Worm (Caenorhabditis elegans) whole organism, L3 larva: Measurements from ENCODE around the gene psd-1.

Experiments
- R02D3.7 ChIP-seq: fragments of 150-350 bp; optimal IDR thresholded peaks from 2 replicates; lab custom pipeline; 2014; ENCODE audit warnings: missing biosample characterization, missing genetic modification characterization
- aly-2 ChIP-seq: fragments of 150-350 bp; optimal IDR thresholded peaks from 2 replicates; lab custom pipeline; 2014; ENCODE audit warnings: missing biosample characterization, missing genetic modification characterization
- ama-1 ChIP-seq: fragments of 150-350 bp; optimal IDR thresholded peaks from 2 replicates; lab custom pipeline; 2018
- ceh-16 ChIP-seq: sonication (generic microtip); optimal IDR thresholded peaks from 2 replicates; lab custom pipeline; 2017; ENCODE audit warnings: missing biosample characterization, missing genetic modification characterization
- ceh-28 ChIP-seq: fragments of 150-350 bp; optimal IDR thresholded peaks from 2 replicates; lab custom pipeline; 2014; ENCODE audit warnings: missing biosample characterization, missing genetic modification reagents, missing genetic modification characterization
- ceh-82 ChIP-seq: fragments of 150-350 bp; optimal IDR thresholded peaks from 2 replicates; lab custom pipeline; 2014; ENCODE audit warnings: missing biosample characterization, missing genetic modification characterization
- daf-12 ChIP-seq: fragments of 150-350 bp; optimal IDR thresholded peaks from 2 replicates; lab custom pipeline; 2014; ENCODE audit warnings: missing biosample characterization, missing genetic modification reagents, missing genetic modification characterization
- egl-27 ChIP-seq: sonication (generic microtip); optimal IDR thresholded peaks from 4 replicates; lab custom pipeline; 2017; ENCODE audit warnings: missing biosample characterization, missing genetic modification reagents, missing genetic modification characterization
- egl-5 ChIP-seq: fragments of 150-350 bp; optimal IDR thresholded peaks from 2 replicates; lab custom pipeline; 2017; ENCODE audit warnings: missing biosample characterization, missing genetic modification reagents, missing genetic modification characterization, inconsistent platforms
- elt-1 ChIP-seq: fragments of 150-350 bp; optimal IDR thresholded peaks from 2 replicates; lab custom pipeline; 2014; ENCODE audit warnings: missing biosample characterization, missing genetic modification characterization
- elt-3 ChIP-seq, 3 experiments: fragments of 150-350 bp in 1 of 3; sonication (generic microtip) in 2 of 3; optimal IDR thresholded peaks; 2 replicates in 2 of 3; 4 replicates in 1 of 3; lab custom pipeline; 2014 to 2017; ENCODE audit warnings: missing biosample characterization in 3 of 3, missing genetic modification characterization in 3 of 3
- eor-1 ChIP-seq, 2 experiments: fragments of 150-350 bp; optimal IDR thresholded peaks; 2 replicates each; lab custom pipeline; 2014 to 2018; ENCODE audit warnings: missing biosample characterization in 2 of 2, missing genetic modification characterization in 2 of 2
- jun-1 ChIP-seq: fragments of 150-350 bp; optimal IDR thresholded peaks from 2 replicates; lab custom pipeline; 2014; ENCODE audit warnings: missing biosample characterization, missing genetic modification reagents, missing genetic modification characterization
- lin-15B ChIP-seq: fragments of 150-350 bp; optimal IDR thresholded peaks from 2 replicates; lab custom pipeline; 2014; ENCODE audit warnings: missing biosample characterization, missing genetic modification characterization
- lsy-12 ChIP-seq: sonication (generic microtip); optimal IDR thresholded peaks from 2 replicates; lab custom pipeline; 2016; ENCODE audit warnings: mild to moderate bottlenecking, missing genetic modification characterization, missing compliant biosample characterization
- mml-1 ChIP-seq: fragments of 150-350 bp; sonication (generic microtip); optimal IDR thresholded peaks from 3 replicates; lab custom pipeline; 2014; ENCODE audit warnings: missing biosample characterization, missing genetic modification characterization
- nhr-11 ChIP-seq: fragments of 150-350 bp; optimal IDR thresholded peaks from 2 replicates; lab custom pipeline; 2014; ENCODE audit warnings: missing biosample characterization, missing genetic modification characterization
- nhr-23 ChIP-seq: fragments of 150-350 bp; optimal IDR thresholded peaks from 2 replicates; lab custom pipeline; 2014; ENCODE audit warnings: missing biosample characterization, missing genetic modification reagents, missing genetic modification characterization
- nhr-237 ChIP-seq: fragments of 150-350 bp; optimal IDR thresholded peaks from 2 replicates; lab custom pipeline; 2014; ENCODE audit warnings: missing biosample characterization, missing genetic modification characterization
- nhr-43 ChIP-seq: sonication (generic microtip); optimal IDR thresholded peaks from 2 replicates; lab custom pipeline; 2016; ENCODE audit warnings: mild to moderate bottlenecking, missing genetic modification characterization, missing compliant biosample characterization; ENCODE audit not compliant: poor library complexity, severe bottlenecking
- nhr-76 ChIP-seq: fragments of 150-350 bp; sonication (generic microtip); optimal IDR thresholded peaks from 5 replicates; lab custom pipeline; 2014; ENCODE audit warnings: missing biosample characterization, missing genetic modification characterization
- pha-4 ChIP-seq: fragments of 150-350 bp; optimal IDR thresholded peaks from 2 replicates; lab custom pipeline; 2014; ENCODE audit warnings: missing biosample characterization, missing genetic modification reagents, missing genetic modification characterization
- sea-2 ChIP-seq: fragments of 150-350 bp; sonication (generic microtip); optimal IDR thresholded peaks from 4 replicates; lab custom pipeline; 2014; ENCODE audit warnings: missing biosample characterization, missing genetic modification reagents, missing genetic modification characterization
- skn-1 ChIP-seq: fragments of 150-350 bp; optimal IDR thresholded peaks from 2 replicates; lab custom pipeline; 2014; ENCODE audit warnings: missing biosample characterization, missing genetic modification characterization
- unc-39 ChIP-seq: sonication (generic microtip); optimal IDR thresholded peaks from 4 replicates; lab custom pipeline; 2017; ENCODE audit warnings: missing biosample characterization, missing genetic modification characterization
- unc-62 ChIP-seq: fragments of 150-350 bp; sonication (generic microtip); optimal IDR thresholded peaks from 4 replicates; lab custom pipeline; 2014; ENCODE audit warnings: missing biosample characterization, missing genetic modification reagents, missing genetic modification characterization
- zag-1 ChIP-seq: fragments of 150-350 bp; optimal IDR thresholded peaks from 2 replicates; lab custom pipeline; 2014; ENCODE audit warnings: missing biosample characterization, missing genetic modification characterization
- ztf-11 ChIP-seq: fragments of 150-350 bp; optimal IDR thresholded peaks from 2 replicates; lab custom pipeline; 2014; ENCODE audit warnings: missing biosample characterization, missing genetic modification characterization

psd-1 gene

ce11 chrIII:7230841-7231240, 44.4 kb downstream of the psd-1 start, which contains the start of gene R151.10:
Gene R151.10 (minus strand): TSS chrIII:7230941.
- TF ChIP-seq nhr-11 (tag; lab: Kevin White, UChicago) (no peak), egl-5 (no peak), sea-2 (GFP tag; lab: Kevin White, UChicago) (no peak), R02D3.7 (tag; lab: Kevin White, UChicago) (no peak), nhr-76 (tag; lab: Kevin White, UChicago) (no peak), ztf-11 (tag; lab: Kevin White, UChicago) (no peak), mml-1 (tag; lab: Kevin White, UChicago) (no peak), elt-3 (tag; optimal IDR thresholded peaks at IDR 0.05; lab: Kevin White, UChicago) (no peak), daf-12 (tag; lab: Kevin White, UChicago) (no peak), lin-15B (tag; lab: Kevin White, UChicago) (no peak), unc-39 (tag; lab: Kevin White, UChicago) (no peak), eor-1 (tag; optimal IDR thresholded peaks at IDR 0.05; lab: Kevin White, UChicago) (no peak), lsy-12 (tag; lab: Kevin White, UChicago) (no peak), egl-27 (tag; lab: Kevin White, UChicago) (no peak), pha-4 (tag; lab: Kevin White, UChicago) (no peak), nhr-23 (tag; lab: Kevin White, UChicago) (no peak), unc-62 (GFP tag; lab: Kevin White, UChicago) (no peak)

- no peak for TF ChIP-seq elt-1 (tag; lab: Kevin White, UChicago)
- no peak for TF ChIP-seq ceh-82
- no peak for TF ChIP-seq ama-1 (lab: Kevin White, UChicago)
- no peak for TF ChIP-seq R02D3.7 (tag; lab: Kevin White, UChicago)
Observed at ce11 chrIII:7229687-7230086, 45.5 kb downstream of the psd-1 start, which contains the start of gene R151.8. Gene R151.8 (minus strand): TSS chrIII:7229787.

- TF ChIP-seq eor-1 (tag; optimal IDR thresholded peaks at IDR 0.05; lab: Kevin White, UChicago), result no peak
- no peak for TF ChIP-seq jun-1 (tag; lab: Kevin White, UChicago)
- TF ChIP-seq egl-27 (tag; lab: Kevin White, UChicago), result no peak
- no peak for TF ChIP-seq elt-1 (tag; lab: Kevin White, UChicago)
Observed at ce11 chrIII:7226607-7227006, 48.6 kb downstream of the psd-1 start, which contains the start of gene hsp-75. Gene hsp-75 (minus strand): TSS chrIII:7226707.

- no peak for TF ChIP-seq nhr-43 (tag; lab: Kevin White, UChicago)
- TF ChIP-seq eor-1 (tag; optimal IDR thresholded peaks at IDR 0.05; lab: Kevin White, UChicago), result no peak
- TF ChIP-seq daf-12 (tag; lab: Kevin White, UChicago), result no peak
- TF ChIP-seq nhr-237 (tag; lab: Kevin White, UChicago), result no peak
- no peak for TF ChIP-seq skn-1 (tag; lab: Kevin White, UChicago)
- no peak for TF ChIP-seq lin-15B (tag; lab: Kevin White, UChicago)
- TF ChIP-seq ceh-28 (tag; lab: Kevin White, UChicago), result no peak
Observed at ce11 chrIII:7223029-7223428, 52.2 kb downstream of the psd-1 start, which contains the start of gene der-2. Gene der-2 (minus strand): TSS chrIII:7223129.

ce11 chrIII:7221103-7221502, 54.1 kb downstream of the psd-1 start:
- TF ChIP-seq aly-2 (tag; lab: Kevin White, UChicago) (no peak), ceh-16 (tag; lab: Kevin White, UChicago) (no peak), ama-1 (lab: Kevin White, UChicago) (no peak), zag-1 (tag; lab: Kevin White, UChicago) (no peak), nhr-11 (tag; lab: Kevin White, UChicago) (no peak), elt-3 (tag; optimal IDR thresholded peaks at IDR 0.05; lab: Kevin White, UChicago) (no peak), lsy-12 (tag; lab: Kevin White, UChicago) (no peak), nhr-23 (tag; lab: Kevin White, UChicago) (no peak), mml-1 (tag; lab: Kevin White, UChicago) (no peak), egl-27 (tag; lab: Kevin White, UChicago) (no peak), unc-62 (GFP tag; lab: Kevin White, UChicago) (no peak), egl-5 (no peak), nhr-43 (tag; lab: Kevin White, UChicago) (no peak)
